In the genomic region with DNA sequence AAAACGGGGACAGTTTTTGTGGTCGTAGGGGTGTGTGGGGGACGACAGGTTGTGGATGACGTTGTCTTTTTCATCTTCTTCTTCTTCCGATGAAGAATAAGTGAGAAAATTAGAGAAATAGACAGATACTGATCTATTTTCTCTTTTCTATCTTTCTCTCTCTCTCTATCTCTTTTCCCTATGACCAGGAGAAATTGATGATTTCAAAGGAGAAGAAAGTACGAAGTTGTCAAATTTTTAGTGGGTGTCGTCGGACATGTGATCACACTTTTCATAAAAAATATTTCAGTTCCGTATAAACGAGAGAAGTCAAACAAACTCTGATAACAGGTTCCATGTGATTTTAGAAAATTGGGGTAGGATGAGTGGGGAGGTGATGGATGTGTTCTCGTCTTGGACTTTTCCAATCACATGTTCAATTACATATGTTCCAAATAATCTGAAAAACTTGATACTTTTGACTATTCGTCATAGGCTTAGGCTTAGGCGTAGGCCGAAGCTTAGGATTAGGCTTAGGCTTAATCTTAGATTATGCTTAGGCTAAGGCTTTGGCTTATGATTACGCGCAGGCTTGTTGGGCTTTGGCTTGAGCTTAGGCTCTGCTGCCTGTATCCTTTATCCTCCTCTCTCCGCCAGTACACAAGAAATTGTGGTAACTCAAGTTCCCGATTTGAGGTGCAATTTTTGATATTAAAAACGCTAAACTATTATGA, we compare ENCODE assay signal across 1 worm cellular context.
A peak's percentile ranks its signal among the peaks of the same experiment; 100 is the strongest.
TF ChIP-seq lines count a peak whose summit lies in the region.

No protein-coding gene starts in this region.

TF ChIP-seq in whole organism, L1 larva, 84 proteins besides CTCF, POLR2A, EP300 and RAD21 (continued from another document):
- TF ChIP-seq snu-23 (GFP tag; optimal IDR thresholded peaks at IDR 0.05; lab: Kevin White, UChicago) (peak; percentile 86), mdl-1 (tag; optimal IDR thresholded peaks at IDR 0.05; lab: Kevin White, UChicago) (peak in 1 of 2 experiments; percentile 17), ceh-82 (tag; optimal IDR thresholded peaks at IDR 0.05; lab: Kevin White, UChicago) (peak in 1 of 3 experiments; percentile 24), ama-1 (optimal IDR thresholded peaks at IDR 0.05; lab: Kevin White, UChicago) (no peak), unc-30 (tag; optimal IDR thresholded peaks at IDR 0.05; lab: Kevin White, UChicago) (no peak), C04F5.9 (tag; optimal IDR thresholded peaks at IDR 0.05; lab: Kevin White, UChicago) (no peak), ets-5 (GFP tag; IDR thresholded peaks at IDR 0.05; lab: Robert Waterston, UW) (no peak), nhr-237 (tag; optimal IDR thresholded peaks at IDR 0.05; lab: Kevin White, UChicago) (peak; percentile 34), nhr-19 (GFP tag; conservative IDR thresholded peaks at IDR 0.05; lab: Robert Waterston, UW) (peak; percentile 77)
